Fruit fly (Drosophila melanogaster) whole organism, embryonic: ENCODE data around the gene VGlut.

ENCODE experiments used
- B-H2 ChIP-seq: fragments of 200-800 bp; sonication (Bioruptor generic); optimal IDR thresholded peaks from 2 replicates; lab custom pipeline; 2018; ENCODE audit warnings: missing biosample characterization, mild to moderate bottlenecking, missing genetic modification characterization
- CG10543 ChIP-seq: fragments of 200-800 bp; sonication (Bioruptor generic); optimal IDR thresholded peaks from 3 replicates; lab custom pipeline; 2017; ENCODE audit warnings: missing biosample characterization, mild to moderate bottlenecking, missing genetic modification characterization, moderate library complexity
- CG11093 ChIP-seq: fragments of 200-800 bp; sonication (Bioruptor generic); IDR thresholded peaks from 3 replicates; pipeline ENCODE4 v1.3.6; 2022; ENCODE audit warnings: missing biosample characterization, missing genetic modification characterization
- CG11247 ChIP-seq: fragments of 200-800 bp; sonication (Bioruptor generic); IDR thresholded peaks from 2 replicates; pipeline ENCODE4 v1.3.6; 2022; ENCODE audit warnings: missing biosample characterization, missing genetic modification characterization
- CG11560 ChIP-seq: fragments of 200-800 bp; sonication (Bioruptor generic); IDR thresholded peaks from 3 replicates; pipeline ENCODE4 v1.3.6; 2022; ENCODE audit warnings: missing biosample characterization, missing genetic modification characterization
- CG11696 ChIP-seq: fragments of 200-800 bp; sonication (Bioruptor generic); IDR thresholded peaks from 2 replicates; pipeline ENCODE4 v1.3.6; 2022; ENCODE audit warnings: missing biosample characterization, missing genetic modification characterization
- CG12155 ChIP-seq: fragments of 200-800 bp; sonication (Bioruptor generic); optimal IDR thresholded peaks from 3 replicates; lab custom pipeline; 2016; ENCODE audit warnings: missing biosample characterization, missing genetic modification characterization
- CG12391 ChIP-seq: fragments of 200-800 bp; sonication (Bioruptor generic); optimal IDR thresholded peaks from 3 replicates; lab custom pipeline; 2018; ENCODE audit warnings: missing biosample characterization, mild to moderate bottlenecking, missing genetic modification characterization, moderate library complexity
- CG13894 ChIP-seq: fragments of 200-800 bp; sonication (Bioruptor generic); optimal IDR thresholded peaks from 3 replicates; lab custom pipeline; 2018; ENCODE audit warnings: missing biosample characterization, mild to moderate bottlenecking, missing genetic modification characterization, moderate library complexity
- CG15696 ChIP-seq: fragments of 200-800 bp; sonication (Bioruptor generic); optimal IDR thresholded peaks from 2 replicates; lab custom pipeline; 2019; ENCODE audit warnings: missing biosample characterization, mild to moderate bottlenecking, missing genetic modification characterization, moderate library complexity
- CG17612 ChIP-seq: fragments of 200-800 bp; sonication (Bioruptor generic); IDR thresholded peaks from 2 replicates; pipeline ENCODE4 v1.3.6; 2022; ENCODE audit warnings: missing biosample characterization, missing genetic modification characterization
- CG2712 ChIP-seq: fragments of 200-800 bp; optimal IDR thresholded peaks from 3 replicates; lab custom pipeline; 2019; ENCODE audit warnings: missing biosample characterization, mild to moderate bottlenecking, missing genetic modification characterization, moderate library complexity
- CG30020 ChIP-seq: fragments of 200-800 bp; optimal IDR thresholded peaks from 2 replicates; lab custom pipeline; 2019; ENCODE audit warnings: missing biosample characterization, mild to moderate bottlenecking, missing genetic modification characterization, moderate library complexity
- CG32767 ChIP-seq: fragments of 200-800 bp; sonication (Bioruptor generic); IDR thresholded peaks from 2 replicates; pipeline ENCODE4 v1.3.6; 2022; ENCODE audit warnings: missing biosample characterization, missing genetic modification characterization
- CG32772 ChIP-seq: fragments of 200-800 bp; sonication (Bioruptor generic); IDR thresholded peaks from 2 replicates; pipeline ENCODE4 v1.3.6; 2022; ENCODE audit warnings: missing biosample characterization, missing genetic modification characterization
- CG34376 ChIP-seq: fragments of 200-800 bp; sonication (Bioruptor generic); optimal IDR thresholded peaks from 2 replicates; lab custom pipeline; 2018; ENCODE audit warnings: missing biosample characterization, mild to moderate bottlenecking, missing genetic modification characterization
- CG4328 ChIP-seq: fragments of 200-800 bp; sonication (Bioruptor generic); optimal IDR thresholded peaks from 3 replicates; lab custom pipeline; 2017; ENCODE audit warnings: missing biosample characterization, missing genetic modification reagents, missing genetic modification characterization
- CG6272 ChIP-seq: fragments of 200-800 bp; sonication (Bioruptor generic); IDR thresholded peaks from 2 replicates; pipeline ENCODE4 v1.3.6; 2022; ENCODE audit warnings: missing biosample characterization, missing genetic modification characterization
- CG7987 ChIP-seq: fragments of 200-800 bp; sonication (Bioruptor generic); optimal IDR thresholded peaks from 2 replicates; lab custom pipeline; 2018; ENCODE audit warnings: missing biosample characterization, mild to moderate bottlenecking, missing genetic modification characterization, moderate library complexity
- Dbx ChIP-seq: fragments of 200-800 bp; sonication (Bioruptor generic); IDR thresholded peaks from 3 replicates; pipeline ENCODE4 v1.3.6; 2022; ENCODE audit warnings: missing biosample characterization, missing genetic modification characterization
- Dip3 ChIP-seq: fragments of 200-800 bp; sonication (Bioruptor generic); optimal IDR thresholded peaks from 3 replicates; lab custom pipeline; 2016; ENCODE audit warnings: missing biosample characterization, missing genetic modification characterization
- Doc3 ChIP-seq: fragments of 200-800 bp; sonication (Bioruptor generic); IDR thresholded peaks from 3 replicates; pipeline ENCODE4 v1.3.6; 2022; ENCODE audit warnings: missing biosample characterization, missing genetic modification characterization; ENCODE audit not compliant: partially characterized antibody
- Elba2 ChIP-seq: fragments of 200-800 bp; sonication (Bioruptor generic); optimal IDR thresholded peaks from 3 replicates; lab custom pipeline; 2016; ENCODE audit warnings: missing biosample characterization, missing genetic modification characterization
- GATAe ChIP-seq: fragments of 200-800 bp; sonication (Bioruptor generic); conservative IDR thresholded peaks from 2 replicates; pipeline ENCODE4 v1.3.6; 2022; ENCODE audit warnings: missing biosample characterization, missing genetic modification characterization
- HLH54F ChIP-seq: fragments of 200-800 bp; sonication (Bioruptor generic); optimal IDR thresholded peaks from 3 replicates; lab custom pipeline; 2016; ENCODE audit warnings: missing biosample characterization, missing genetic modification characterization
- Hey ChIP-seq: fragments of 200-800 bp; sonication (Bioruptor generic); optimal IDR thresholded peaks from 3 replicates; lab custom pipeline; 2018; ENCODE audit warnings: missing biosample characterization, mild to moderate bottlenecking, missing genetic modification characterization
- Myb ChIP-seq: fragments of 200-800 bp; sonication (Bioruptor generic); optimal IDR thresholded peaks from 2 replicates; lab custom pipeline; 2016; ENCODE audit warnings: missing biosample characterization, missing genetic modification characterization
- Oli ChIP-seq: fragments of 200-800 bp; sonication (Bioruptor generic); optimal IDR thresholded peaks from 2 replicates; lab custom pipeline; 2018; ENCODE audit warnings: missing biosample characterization, mild to moderate bottlenecking, missing genetic modification characterization, moderate library complexity
- Taf1 ChIP-seq: fragments of 200-800 bp; sonication (Bioruptor generic); IDR thresholded peaks from 2 replicates; pipeline ENCODE4 v1.3.6; 2022; ENCODE audit warnings: missing biosample characterization, missing genetic modification characterization
- YL-1 ChIP-seq: fragments of 200-800 bp; sonication (Bioruptor generic); optimal IDR thresholded peaks from 3 replicates; lab custom pipeline; 2017; ENCODE audit warnings: missing biosample characterization, mild to moderate bottlenecking, missing genetic modification characterization
- cas ChIP-seq: fragments of 200-800 bp; sonication (Bioruptor generic); IDR thresholded peaks from 2 replicates; pipeline ENCODE4 v1.3.6; 2022; ENCODE audit warnings: missing biosample characterization, missing genetic modification characterization
- corto ChIP-seq: fragments of 200-800 bp; sonication (Bioruptor generic); optimal IDR thresholded peaks from 2 replicates; lab custom pipeline; 2016; ENCODE audit warnings: missing biosample characterization, mild to moderate bottlenecking, missing genetic modification characterization, moderate library complexity
- crc ChIP-seq: fragments of 200-800 bp; sonication (Bioruptor generic); optimal IDR thresholded peaks from 2 replicates; lab custom pipeline; 2016; ENCODE audit warnings: missing biosample characterization, missing genetic modification characterization
- crol ChIP-seq: fragments of 200-800 bp; sonication (Bioruptor generic); IDR thresholded peaks from 2 replicates; pipeline ENCODE4 v1.3.6; 2022; ENCODE audit warnings: missing biosample characterization, missing genetic modification characterization
- dysf ChIP-seq: fragments of 200-800 bp; sonication (Bioruptor generic); IDR thresholded peaks from 3 replicates; pipeline ENCODE4 v1.3.6; 2022; ENCODE audit warnings: missing biosample characterization, missing genetic modification characterization
- fd102C ChIP-seq: fragments of 200-800 bp; sonication (Bioruptor generic); optimal IDR thresholded peaks from 2 replicates; lab custom pipeline; 2018; ENCODE audit warnings: missing biosample characterization, mild to moderate bottlenecking, missing genetic modification characterization, moderate library complexity
- fd64A ChIP-seq: fragments of 200-800 bp; sonication (Bioruptor generic); optimal IDR thresholded peaks from 3 replicates; lab custom pipeline; 2018; ENCODE audit warnings: missing biosample characterization, mild to moderate bottlenecking, missing genetic modification characterization
- mld ChIP-seq: fragments of 200-800 bp; sonication (Bioruptor generic); IDR thresholded peaks from 3 replicates; pipeline ENCODE4 v1.3.6; 2022; ENCODE audit warnings: missing biosample characterization, missing genetic modification characterization; ENCODE audit not compliant: partially characterized antibody
- phol ChIP-seq: fragments of 200-800 bp; sonication (Bioruptor generic); optimal IDR thresholded peaks from 3 replicates; lab custom pipeline; 2018; ENCODE audit warnings: missing biosample characterization, mild to moderate bottlenecking, missing genetic modification characterization, moderate library complexity
- pnt ChIP-seq: fragments of 200-800 bp; sonication (Bioruptor generic); optimal IDR thresholded peaks from 3 replicates; lab custom pipeline; 2016; ENCODE audit warnings: missing biosample characterization, missing genetic modification characterization
- repo ChIP-seq: fragments of 200-800 bp; sonication (Bioruptor generic); optimal IDR thresholded peaks from 2 replicates; lab custom pipeline; 2016; ENCODE audit warnings: missing biosample characterization, missing genetic modification characterization
- sc ChIP-seq, 3 experiments: fragments of >200 bp in 2 of 3; fragments of 200-800 bp in 1 of 3; sonication (Bioruptor generic) in 1 of 3; optimal IDR thresholded peaks; 2 replicates in 2 of 3; 3 replicates in 1 of 3; lab custom pipeline; 2017; ENCODE audit warnings: mild to moderate bottlenecking in 1 of 3, missing biosample characterization in 1 of 3, missing genetic modification characterization in 1 of 3, missing genetic modification reagents in 1 of 3
- shn ChIP-seq: fragments of 200-800 bp; sonication (Bioruptor generic); optimal IDR thresholded peaks from 3 replicates; lab custom pipeline; 2016; ENCODE audit warnings: missing biosample characterization, missing genetic modification characterization
- sisA ChIP-seq: fragments of 200-800 bp; sonication (Bioruptor generic); IDR thresholded peaks from 2 replicates; pipeline ENCODE4 v1.3.6; 2022; ENCODE audit warnings: missing biosample characterization, missing genetic modification characterization
- slbo ChIP-seq: fragments of 200-800 bp; sonication (Bioruptor generic); IDR thresholded peaks from 2 replicates; pipeline ENCODE4 v1.3.6; 2022; ENCODE audit warnings: missing biosample characterization, missing genetic modification characterization
- trh ChIP-seq: fragments of 200-800 bp; sonication (Bioruptor generic); optimal IDR thresholded peaks from 2 replicates; lab custom pipeline; 2016; ENCODE audit warnings: missing biosample characterization, missing genetic modification characterization
- wek ChIP-seq: fragments of 200-800 bp; sonication (Bioruptor generic); optimal IDR thresholded peaks from 3 replicates; lab custom pipeline; 2018; ENCODE audit warnings: missing biosample characterization, mild to moderate bottlenecking, missing genetic modification characterization, moderate library complexity
- zen2 ChIP-seq: fragments of 200-800 bp; sonication (Bioruptor generic); IDR thresholded peaks from 3 replicates; pipeline ENCODE4 v1.3.6; 2022; ENCODE audit warnings: missing biosample characterization, missing genetic modification characterization; ENCODE audit not compliant: partially characterized antibody

The VGlut gene

dm6 chr2L:2375655-2376417 is 24.3 kb upstream of the VGlut start, which contains the start of gene Atxn7 (continued):
- peak; percentile 72 for TF ChIP-seq B-H2 (GFP tag; lab: Kevin White, UChicago)
- peak; percentile 79; the same call in 2 of the 3 replicates for TF ChIP-seq mld (GFP tag; lab: Robert Waterston, UW)
- peak; percentile 47 for TF ChIP-seq Hey (tag; lab: Kevin White, UChicago)
- TF ChIP-seq fd102C (GFP tag; lab: Kevin White, UChicago): peak; percentile 28
- no peak for TF ChIP-seq GATAe
- TF ChIP-seq zen2: peak; percentile 97
- peak; percentile 99 for TF ChIP-seq CG12155 (GFP tag; lab: Kevin White, UChicago)
- peak; percentile 31 for TF ChIP-seq HLH54F (GFP tag; lab: Kevin White, UChicago)
- TF ChIP-seq CG34376 (GFP tag; lab: Kevin White, UChicago): peak; percentile 32
- peak; percentile 53 for TF ChIP-seq Oli
- TF ChIP-seq crol (GFP tag; lab: Robert Waterston, UW): peak; percentile 100
- peak; percentile 46; the same call in 2 of the 3 replicates for TF ChIP-seq dysf (GFP tag; lab: Robert Waterston, UW)
- peak; percentile 55 for TF ChIP-seq CG2712 (tag; lab: Kevin White, UChicago)
- TF ChIP-seq Doc3 (GFP tag; lab: Robert Waterston, UW): peak; percentile 88
- peak; percentile 66 for TF ChIP-seq CG4328
- peak; percentile 36 for TF ChIP-seq CG13894
- TF ChIP-seq CG32767 (GFP tag; lab: Robert Waterston, UW): 0 out of 2 replicates have a peak, but pooled peaks have one; percentile 25
- TF ChIP-seq CG11247 (GFP tag; lab: Robert Waterston, UW): peak; percentile 54
- no peak for TF ChIP-seq CG15696 (tag; lab: Kevin White, UChicago)
- TF ChIP-seq YL-1 (GFP tag; lab: Kevin White, UChicago): peak; percentile 82
- TF ChIP-seq crc (GFP tag; lab: Kevin White, UChicago): peak; percentile 42
- TF ChIP-seq CG17612: no peak; the same call in 1 of the 2 replicates
- TF ChIP-seq Dbx: peak; percentile 56; the same call in 2 of the 3 replicates
- no peak for TF ChIP-seq CG11696 (GFP tag; lab: Robert Waterston, UW)
- peak; percentile 25 for TF ChIP-seq trh
- TF ChIP-seq CG10543 (GFP tag; lab: Kevin White, UChicago): peak; percentile 61
- no peak for TF ChIP-seq corto
- TF ChIP-seq Taf1 (GFP tag; lab: Robert Waterston, UW): no peak
- TF ChIP-seq Elba2 (GFP tag; lab: Kevin White, UChicago): no peak
- TF ChIP-seq cas: no peak
- TF ChIP-seq CG11093 (GFP tag; lab: Robert Waterston, UW): no peak
- TF ChIP-seq sc (optimal IDR thresholded peaks at IDR 0.05; lab: Kevin White, UChicago): no peak
- TF ChIP-seq sc (GFP tag; optimal IDR thresholded peaks at IDR 0.05; lab: Kevin White, UChicago): peak; percentile 75
- TF ChIP-seq CG11560 (tag; lab: Robert Waterston, UW): peak; percentile 22; the same call in 1 of the 3 replicates
- peak; percentile 53 for TF ChIP-seq Myb (GFP tag; lab: Kevin White, UChicago)
- peak; percentile 50 for TF ChIP-seq shn (GFP tag; lab: Kevin White, UChicago)
- TF ChIP-seq CG12391 (tag; lab: Kevin White, UChicago): peak; percentile 76
- TF ChIP-seq slbo (GFP tag; lab: Robert Waterston, UW): peak; percentile 38; the same call in 1 of the 2 replicates
- TF ChIP-seq CG7987 (GFP tag; lab: Kevin White, UChicago): peak; percentile 89
- TF ChIP-seq phol (tag; lab: Kevin White, UChicago): peak; percentile 68
- TF ChIP-seq fd64A (GFP tag; lab: Kevin White, UChicago): peak; percentile 71
- TF ChIP-seq CG6272: peak; percentile 37; the same call in 1 of the 2 replicates
- TF ChIP-seq pnt (GFP tag; lab: Kevin White, UChicago): no peak
- TF ChIP-seq CG30020 (tag; lab: Kevin White, UChicago): peak; percentile 56
- no peak for TF ChIP-seq Dip3
- peak; percentile 1 for TF ChIP-seq repo
- no peak for TF ChIP-seq sisA (GFP tag; lab: Robert Waterston, UW)
- TF ChIP-seq CG32772 (GFP tag; lab: Robert Waterston, UW): peak; percentile 30; the same call in 1 of the 2 replicates
- TF ChIP-seq wek (GFP tag; lab: Kevin White, UChicago): peak; percentile 85
